Fruit fly (Drosophila melanogaster): ENCODE measurements around the gene fzr.

Gene fzr

dm6 chrX:4687778-4688399, 8.6 kb upstream of the fzr start, which contains the start of gene ctp (continued):
- no peak; the same call in 1 of the 2 replicates for TF ChIP-seq Drgx (GFP tag; IDR thresholded peaks at IDR 0.05)
- TF ChIP-seq ind (GFP tag; optimal IDR thresholded peaks at IDR 0.05): peak; percentile 56
- TF ChIP-seq ase (GFP tag; IDR thresholded peaks at IDR 0.05): no peak
- no peak for TF ChIP-seq CG15011 (GFP tag; optimal IDR thresholded peaks at IDR 0.05)
- TF ChIP-seq Kr (GFP tag; optimal IDR thresholded peaks at IDR 0.05): no peak
- TF ChIP-seq CG5245 (GFP tag; optimal IDR thresholded peaks at IDR 0.05): no peak
- peak; percentile 98 for TF ChIP-seq CG11560 (tag; IDR thresholded peaks at IDR 0.05)
- no peak for TF ChIP-seq CG10462 (GFP tag; optimal IDR thresholded peaks at IDR 0.05)
- peak; percentile 100 for TF ChIP-seq Deaf1 (tag; optimal IDR thresholded peaks at IDR 0.05)
- peak; percentile 47; the same call in 2 of the 3 replicates for TF ChIP-seq dysf (GFP tag; IDR thresholded peaks at IDR 0.05)
- no peak for TF ChIP-seq gcm2 (GFP tag; optimal IDR thresholded peaks at IDR 0.05)
- no peak for TF ChIP-seq CG4328 (GFP tag; optimal IDR thresholded peaks at IDR 0.05)
- TF ChIP-seq NC2β (GFP tag; optimal IDR thresholded peaks at IDR 0.05): peak; percentile 24
- peak; percentile 27; the same call in 1 of the 3 replicates for TF ChIP-seq H15 (GFP tag; IDR thresholded peaks at IDR 0.05)
- no peak for TF ChIP-seq CG7745 (tag; optimal IDR thresholded peaks at IDR 0.05)
- peak; percentile 27 for TF ChIP-seq dmrt99B (tag; optimal IDR thresholded peaks at IDR 0.05)
- no peak for TF ChIP-seq Taf1 (GFP tag; IDR thresholded peaks at IDR 0.05)
- peak; percentile 55 for TF ChIP-seq Xbp1 (GFP tag; optimal IDR thresholded peaks at IDR 0.05)
- no peak for TF ChIP-seq CG1832 (GFP tag; optimal IDR thresholded peaks at IDR 0.05)
- peak; percentile 65 for TF ChIP-seq Ets65A (GFP tag)
- no peak for TF ChIP-seq otp (GFP tag; IDR thresholded peaks at IDR 0.05)
- TF ChIP-seq CG10979 (tag; optimal IDR thresholded peaks at IDR 0.05): peak; percentile 28
- peak; percentile 26; the same call in 2 of the 3 replicates for TF ChIP-seq tgo (GFP tag; IDR thresholded peaks at IDR 0.05)
- peak; percentile 12 for TF ChIP-seq chn (GFP tag; optimal IDR thresholded peaks at IDR 0.05)
- peak; percentile 68 for TF ChIP-seq hbn (GFP tag; IDR thresholded peaks at IDR 0.05; ENCODE audit: partially characterized antibody)
- TF ChIP-seq odd (GFP tag; optimal IDR thresholded peaks at IDR 0.05): no peak
- no peak for TF ChIP-seq CG5953 (GFP tag; IDR thresholded peaks at IDR 0.05)
- no peak for TF ChIP-seq CG1792 (GFP tag; optimal IDR thresholded peaks at IDR 0.05)
- TF ChIP-seq Bgb (GFP tag; IDR thresholded peaks at IDR 0.05; ENCODE audit: partially characterized antibody): peak; percentile 67
- peak; percentile 84 for TF ChIP-seq YL-1 (GFP tag; optimal IDR thresholded peaks at IDR 0.05)
- no peak for TF ChIP-seq wdn (GFP tag; IDR thresholded peaks at IDR 0.05)
- peak; percentile 67; the same call in 1 of the 3 replicates for TF ChIP-seq CG34422 (GFP tag; IDR thresholded peaks at IDR 0.05)
- TF ChIP-seq CG3847 (GFP tag; IDR thresholded peaks at IDR 0.05): no peak; the same call in 1 of the 2 replicates
- no peak for TF ChIP-seq CG12071 (GFP tag; optimal IDR thresholded peaks at IDR 0.05)
- TF ChIP-seq CG6854 (GFP tag; optimal IDR thresholded peaks at IDR 0.05): peak; percentile 52
- TF ChIP-seq Awh (GFP tag; IDR thresholded peaks at IDR 0.05): no peak
- TF ChIP-seq tup (GFP tag; optimal IDR thresholded peaks at IDR 0.05): no peak
- peak; percentile 3 for TF ChIP-seq D19A (tag; optimal IDR thresholded peaks at IDR 0.05)
- TF ChIP-seq CG3726 (GFP tag; IDR thresholded peaks at IDR 0.05): no peak
- TF ChIP-seq p53 (GFP tag; optimal IDR thresholded peaks at IDR 0.05): peak; percentile 37
- no peak for TF ChIP-seq sc (optimal IDR thresholded peaks at IDR 0.05)
- TF ChIP-seq sc (GFP tag; optimal IDR thresholded peaks at IDR 0.05): no peak
- TF ChIP-seq pzg (GFP tag; optimal IDR thresholded peaks at IDR 0.05): peak; percentile 70
- no peak for TF ChIP-seq NC2α (GFP tag; optimal IDR thresholded peaks at IDR 0.05)
- TF ChIP-seq sens-2 (GFP tag; IDR thresholded peaks at IDR 0.05): no peak
- TF ChIP-seq Ravus (GFP tag; IDR thresholded peaks at IDR 0.05): no peak
- TF ChIP-seq CG31441 (GFP tag; IDR thresholded peaks at IDR 0.05): peak; percentile 47; the same call in 1 of the 2 replicates
- TF ChIP-seq cg (GFP tag; optimal IDR thresholded peaks at IDR 0.05): peak; percentile 53
- TF ChIP-seq stc (GFP tag; IDR thresholded peaks at IDR 0.05): no peak; the same call in 1 of the 2 replicates
- no peak for TF ChIP-seq CG31365 (tag; optimal IDR thresholded peaks at IDR 0.05)
- TF ChIP-seq ro (GFP tag; IDR thresholded peaks at IDR 0.05): no peak
